Fruit fly (Drosophila melanogaster) whole organism, embryonic: ENCODE data around the gene HINT1.

Experiments used
- Antp ChIP-seq: fragments of 200-800 bp; sonication (Bioruptor generic); optimal IDR thresholded peaks from 3 replicates; lab custom pipeline; 2016; ENCODE audit warnings: missing biosample characterization, missing genetic modification characterization
- Bdp1 ChIP-seq: fragments of 200-800 bp; sonication (Bioruptor generic); optimal IDR thresholded peaks from 3 replicates; lab custom pipeline; 2016; ENCODE audit warnings: missing biosample characterization, missing genetic modification characterization
- CG11093 ChIP-seq: fragments of 200-800 bp; sonication (Bioruptor generic); IDR thresholded peaks from 3 replicates; pipeline ENCODE4 v1.3.6; 2022; ENCODE audit warnings: missing biosample characterization, missing genetic modification characterization
- CG11398 ChIP-seq: fragments of 200-800 bp; sonication (Bioruptor generic); optimal IDR thresholded peaks from 2 replicates; lab custom pipeline; 2016; ENCODE audit warnings: missing biosample characterization, missing genetic modification characterization
- CG1647 ChIP-seq: fragments of 200-800 bp; sonication (Bioruptor generic); optimal IDR thresholded peaks from 3 replicates; lab custom pipeline; 2016; ENCODE audit warnings: missing biosample characterization, missing genetic modification characterization
- CG17912 ChIP-seq: fragments of 200-800 bp; sonication (Bioruptor generic); optimal IDR thresholded peaks from 2 replicates; lab custom pipeline; 2018; ENCODE audit warnings: missing biosample characterization, mild to moderate bottlenecking, missing genetic modification characterization
- CG2116 ChIP-seq: fragments of 200-800 bp; sonication (Bioruptor generic); optimal IDR thresholded peaks from 3 replicates; lab custom pipeline; 2018; ENCODE audit warnings: missing biosample characterization, mild to moderate bottlenecking, missing genetic modification characterization
- CG2120 ChIP-seq: fragments of 200-800 bp; sonication (Bioruptor generic); optimal IDR thresholded peaks from 3 replicates; lab custom pipeline; 2016; ENCODE audit warnings: missing biosample characterization, missing genetic modification characterization
- CG30403 ChIP-seq: fragments of 200-800 bp; sonication (Bioruptor generic); optimal IDR thresholded peaks from 3 replicates; lab custom pipeline; 2016; ENCODE audit warnings: missing biosample characterization, missing genetic modification characterization
- CG31441 ChIP-seq: fragments of 200-800 bp; sonication (Bioruptor generic); IDR thresholded peaks from 2 replicates; pipeline ENCODE4 v1.3.6; 2022; ENCODE audit warnings: missing biosample characterization, missing genetic modification characterization
- CG3281 ChIP-seq: fragments of 200-800 bp; sonication (Bioruptor generic); optimal IDR thresholded peaks from 3 replicates; lab custom pipeline; 2017; ENCODE audit warnings: missing biosample characterization, mild to moderate bottlenecking, missing genetic modification characterization
- CG4328 ChIP-seq: fragments of 200-800 bp; sonication (Bioruptor generic); optimal IDR thresholded peaks from 3 replicates; lab custom pipeline; 2017; ENCODE audit warnings: missing biosample characterization, missing genetic modification reagents, missing genetic modification characterization
- CG6175 ChIP-seq: fragments of 200-800 bp; sonication (Bioruptor generic); IDR thresholded peaks from 3 replicates; pipeline ENCODE4 v1.3.6; 2022; ENCODE audit warnings: missing biosample characterization, missing genetic modification characterization
- Deaf1 ChIP-seq: fragments of 200-800 bp; optimal IDR thresholded peaks from 3 replicates; lab custom pipeline; 2019; ENCODE audit warnings: missing biosample characterization, mild to moderate bottlenecking, missing genetic modification characterization, moderate library complexity
- Dip2 ChIP-seq: fragments of 200-800 bp; sonication (Bioruptor generic); IDR thresholded peaks from 2 replicates; pipeline ENCODE4 v1.3.6; 2022; ENCODE audit warnings: missing biosample characterization, missing genetic modification characterization
- Doc2 ChIP-seq: fragments of 200-800 bp; sonication (Bioruptor generic); IDR thresholded peaks from 2 replicates; pipeline ENCODE4 v1.3.6; 2022; ENCODE audit warnings: missing biosample characterization, missing genetic modification characterization
- Hr39 ChIP-seq: fragments of >200 bp; optimal IDR thresholded peaks from 2 replicates; lab custom pipeline; 2017
- Hr78 ChIP-seq, 2 experiments: fragments of 200-800 bp in 1 of 2; fragments of >200 bp in 1 of 2; sonication (Bioruptor generic) in 1 of 2; optimal IDR thresholded peaks; 2 replicates each; lab custom pipeline; 2017 to 2019; ENCODE audit warnings: missing biosample characterization in 2 of 2, missing genetic modification characterization in 2 of 2, mild to moderate bottlenecking in 1 of 2, moderate library complexity in 1 of 2
- Lhr ChIP-seq: fragments of 200-800 bp; sonication (Bioruptor generic); optimal IDR thresholded peaks from 3 replicates; lab custom pipeline; 2017; ENCODE audit warnings: mild to moderate bottlenecking, missing biosample characterization, missing genetic modification reagents, missing genetic modification characterization
- MBD-R2 ChIP-seq: fragments of 200-800 bp; sonication (Bioruptor generic); IDR thresholded peaks from 2 replicates; pipeline ENCODE4 v1.3.6; 2022; ENCODE audit warnings: missing biosample characterization, missing genetic modification characterization
- Med ChIP-seq: fragments of 200-800 bp; sonication (Bioruptor generic); peaks from one replicate; lab custom pipeline; 2016; ENCODE audit warnings: missing biosample characterization, missing genetic modification characterization, mild to moderate bottlenecking, inconsistent platforms, moderate library complexity
- Nf-YA ChIP-seq: fragments of 200-800 bp; sonication (Bioruptor generic); IDR thresholded peaks from 2 replicates; pipeline ENCODE4 v1.3.6; 2022; ENCODE audit warnings: missing biosample characterization, missing genetic modification characterization
- PHDP ChIP-seq: fragments of 200-800 bp; sonication (Bioruptor generic); optimal IDR thresholded peaks from 3 replicates; lab custom pipeline; 2018; ENCODE audit warnings: missing biosample characterization, mild to moderate bottlenecking, missing genetic modification characterization, moderate library complexity
- Ravus ChIP-seq: fragments of 200-800 bp; sonication (Bioruptor generic); IDR thresholded peaks from 2 replicates; pipeline ENCODE4 v1.3.6; 2022; ENCODE audit warnings: missing biosample characterization, missing genetic modification characterization
- TFAM ChIP-seq: fragments of 200-800 bp; sonication (Bioruptor generic); optimal IDR thresholded peaks from 2 replicates; lab custom pipeline; 2017; ENCODE audit warnings: missing biosample characterization, missing genetic modification characterization, inconsistent platforms
- Tbp ChIP-seq: fragments of >200 bp; optimal IDR thresholded peaks from 2 replicates; lab custom pipeline; 2018; ENCODE audit warnings: missing biosample characterization, missing genetic modification characterization
- Vsx1 ChIP-seq: fragments of 200-800 bp; sonication (Bioruptor generic); optimal IDR thresholded peaks from 2 replicates; lab custom pipeline; 2017; ENCODE audit warnings: missing biosample characterization, mild to moderate bottlenecking, missing genetic modification characterization, missing genetic modification reagents
- bsh ChIP-seq, 2 experiments: fragments of 200-800 bp; sonication (Bioruptor generic); optimal IDR thresholded peaks; 2 replicates each; lab custom pipeline; 2017 to 2018; ENCODE audit warnings: mild to moderate bottlenecking in 2 of 2, missing biosample characterization in 2 of 2, missing genetic modification characterization in 2 of 2, moderate library complexity in 1 of 2
- cad ChIP-seq: fragments of >200 bp; optimal IDR thresholded peaks from 2 replicates; lab custom pipeline; 2017; ENCODE audit warnings: missing biosample characterization, missing genetic modification characterization
- croc ChIP-seq: fragments of 200-800 bp; sonication (Bioruptor generic); conservative IDR thresholded peaks from 3 replicates; pipeline ENCODE4 v1.3.6; 2022; ENCODE audit warnings: missing biosample characterization, missing genetic modification characterization
- danr ChIP-seq: fragments of 200-800 bp; sonication (Bioruptor generic); IDR thresholded peaks from 2 replicates; pipeline ENCODE4 v1.3.6; 2022; ENCODE audit warnings: missing biosample characterization, missing genetic modification characterization
- ewg ChIP-seq: fragments of 200-800 bp; sonication (Bioruptor generic); optimal IDR thresholded peaks from 3 replicates; lab custom pipeline; 2017; ENCODE audit warnings: mild to moderate bottlenecking, missing biosample characterization, missing genetic modification reagents, missing genetic modification characterization
- gro ChIP-seq: fragments of 200-800 bp; sonication (Bioruptor generic); optimal IDR thresholded peaks from 2 replicates; lab custom pipeline; 2016; ENCODE audit warnings: missing biosample characterization, missing genetic modification characterization
- gsb ChIP-seq: fragments of 200-800 bp; sonication (Bioruptor generic); IDR thresholded peaks from 2 replicates; pipeline ENCODE4 v1.3.6; 2022; ENCODE audit warnings: missing biosample characterization, missing genetic modification characterization
- hbn ChIP-seq: fragments of 200-800 bp; sonication (Bioruptor generic); IDR thresholded peaks from 2 replicates; pipeline ENCODE4 v1.3.6; 2022; ENCODE audit warnings: missing biosample characterization, missing genetic modification characterization; ENCODE audit not compliant: partially characterized antibody
- her ChIP-seq: fragments of 200-800 bp; sonication (Bioruptor generic); optimal IDR thresholded peaks from 2 replicates; lab custom pipeline; 2016; ENCODE audit warnings: missing biosample characterization, missing genetic modification characterization
- hkb ChIP-seq, 2 experiments: fragments of 200-800 bp in 1 of 2; fragments of >200 bp in 1 of 2; sonication (Bioruptor generic) in 1 of 2; IDR thresholded peaks in 1 of 2; optimal IDR thresholded peaks in 1 of 2; 2 replicates each; pipeline versions ENCODE4 v1.3.6 to Lab custom; 2017 to 2022; ENCODE audit warnings: missing biosample characterization in 1 of 2, missing genetic modification characterization in 1 of 2
- insv ChIP-seq, 2 experiments: fragments of 200-800 bp; sonication (Bioruptor generic); optimal IDR thresholded peaks; 3 replicates each; lab custom pipeline; 2016 to 2018; ENCODE audit warnings: missing biosample characterization in 2 of 2, missing genetic modification characterization in 2 of 2
- kay ChIP-seq: fragments of 200-800 bp; sonication (Bioruptor generic); optimal IDR thresholded peaks from 2 replicates; lab custom pipeline; 2016; ENCODE audit warnings: missing biosample characterization, missing genetic modification characterization
- lov ChIP-seq, 2 experiments: fragments of 200-800 bp in 1 of 2; fragments of >200 bp in 1 of 2; sonication (Bioruptor generic) in 1 of 2; IDR thresholded peaks in 1 of 2; optimal IDR thresholded peaks in 1 of 2; 2 replicates in 1 of 2; 3 replicates in 1 of 2; pipeline versions ENCODE4 v1.3.6 to Lab custom; 2017 to 2022; ENCODE audit warnings: missing biosample characterization in 1 of 2, missing genetic modification characterization in 1 of 2
- pum ChIP-seq: fragments of 200-800 bp; sonication (Bioruptor generic); optimal IDR thresholded peaks from 2 replicates; lab custom pipeline; 2016; ENCODE audit warnings: missing biosample characterization, missing genetic modification characterization
- pzg ChIP-seq: fragments of 200-800 bp; sonication (Bioruptor generic); optimal IDR thresholded peaks from 3 replicates; lab custom pipeline; 2018; ENCODE audit warnings: missing biosample characterization, mild to moderate bottlenecking, missing genetic modification characterization, moderate library complexity
- ranshi ChIP-seq: fragments of 200-800 bp; sonication (Bioruptor generic); IDR thresholded peaks from 2 replicates; pipeline ENCODE4 v1.3.6; 2022; ENCODE audit warnings: missing biosample characterization, missing genetic modification characterization
- run ChIP-seq: fragments of 200-800 bp; sonication (Bioruptor generic); optimal IDR thresholded peaks from 3 replicates; lab custom pipeline; 2018; ENCODE audit warnings: missing biosample characterization, mild to moderate bottlenecking, missing genetic modification characterization
- tap ChIP-seq: fragments of 200-800 bp; optimal IDR thresholded peaks from 3 replicates; lab custom pipeline; 2019; ENCODE audit warnings: missing biosample characterization, mild to moderate bottlenecking, missing genetic modification characterization, moderate library complexity
- tna ChIP-seq: fragments of 200-800 bp; sonication (Bioruptor generic); IDR thresholded peaks from 2 replicates; pipeline ENCODE4 v1.3.6; 2022; ENCODE audit warnings: missing biosample characterization, missing genetic modification characterization; ENCODE audit not compliant: partially characterized antibody
- twi ChIP-seq: fragments of 200-800 bp; optimal IDR thresholded peaks from 2 replicates; lab custom pipeline; 2019; ENCODE audit warnings: missing biosample characterization, mild to moderate bottlenecking, missing genetic modification characterization, moderate library complexity
- unc-4 ChIP-seq: fragments of 200-800 bp; sonication (Bioruptor generic); IDR thresholded peaks from 2 replicates; pipeline ENCODE4 v1.3.6; 2022; ENCODE audit warnings: missing biosample characterization, missing genetic modification characterization; ENCODE audit not compliant: partially characterized antibody
- zfh2 ChIP-seq: fragments of 200-800 bp; sonication (Bioruptor generic); optimal IDR thresholded peaks from 2 replicates; lab custom pipeline; 2016; ENCODE audit warnings: missing biosample characterization, missing genetic modification characterization

Gene HINT1

dm6 chr2L:2731370-2732138, 38.4 kb upstream of the HINT1 start (continued):
- TF ChIP-seq lov (optimal IDR thresholded peaks at IDR 0.05; lab: Kevin White, UChicago), result no peak
- TF ChIP-seq lov (GFP tag; IDR thresholded peaks at IDR 0.05; lab: Robert Waterston, UW), result no peak
- TF ChIP-seq Antp (GFP tag; lab: Kevin White, UChicago), result peak; percentile 26
- TF ChIP-seq hkb (optimal IDR thresholded peaks at IDR 0.05; lab: Kevin White, UChicago), result no peak
- 0 out of 2 replicates have a peak, but pooled peaks have one; percentile 23 for TF ChIP-seq hkb (GFP tag; IDR thresholded peaks at IDR 0.05; lab: Robert Waterston, UW)
- TF ChIP-seq bsh (GFP tag; optimal IDR thresholded peaks at IDR 0.05; lab: Kevin White, UChicago), result peak in 1 of 2 experiments; percentile 15
- TF ChIP-seq Deaf1, result peak; percentile 57
- no peak for TF ChIP-seq pzg (GFP tag; lab: Kevin White, UChicago)
- TF ChIP-seq CG2120 (GFP tag; lab: Kevin White, UChicago), result peak; percentile 22
- no peak for TF ChIP-seq ranshi (GFP tag; lab: Robert Waterston, UW)
- TF ChIP-seq Lhr (GFP tag; lab: Kevin White, UChicago), result no peak
- TF ChIP-seq CG2116, result no peak
- TF ChIP-seq CG3281 (GFP tag; lab: Kevin White, UChicago), result no peak
- TF ChIP-seq gsb (GFP tag; lab: Robert Waterston, UW), result no peak
- TF ChIP-seq CG17912, result no peak
- TF ChIP-seq Med (GFP tag; lab: Kevin White, UChicago), result peak; percentile 80
- TF ChIP-seq Ravus (GFP tag; lab: Robert Waterston, UW), result no peak
- no peak for TF ChIP-seq MBD-R2 (GFP tag; lab: Robert Waterston, UW)
- no peak for TF ChIP-seq insv (GFP tag; optimal IDR thresholded peaks at IDR 0.05; lab: Kevin White, UChicago)
- no peak for TF ChIP-seq Bdp1 (GFP tag; lab: Kevin White, UChicago)
- no peak for TF ChIP-seq CG6175 (GFP tag; lab: Robert Waterston, UW)
- TF ChIP-seq unc-4 (GFP tag; lab: Robert Waterston, UW), result no peak
- TF ChIP-seq CG11093, result 0 out of 3 replicates have a peak, but pooled peaks have one; percentile 22
- no peak for TF ChIP-seq twi (tag; lab: Kevin White, UChicago)
- no peak for TF ChIP-seq tna
- TF ChIP-seq kay (GFP tag; lab: Kevin White, UChicago), result peak; percentile 50
- no peak for TF ChIP-seq hbn (GFP tag; lab: Robert Waterston, UW)
- no peak for TF ChIP-seq CG11398 (GFP tag; lab: Kevin White, UChicago)
- no peak for TF ChIP-seq ewg (GFP tag; lab: Kevin White, UChicago)
- no peak for TF ChIP-seq run (tag; lab: Kevin White, UChicago)
- no peak for TF ChIP-seq CG4328
- no peak for TF ChIP-seq PHDP (tag; lab: Kevin White, UChicago)
- TF ChIP-seq TFAM (GFP tag; lab: Kevin White, UChicago), result no peak
- no peak for TF ChIP-seq Hr39 (lab: Kevin White, UChicago)
- peak; percentile 6 for TF ChIP-seq tap
- TF ChIP-seq Doc2, result no peak
- TF ChIP-seq Dip2 (GFP tag; lab: Robert Waterston, UW), result no peak
- no peak for TF ChIP-seq CG1647
- no peak for TF ChIP-seq Nf-YA
- TF ChIP-seq Hr78 (GFP tag; optimal IDR thresholded peaks at IDR 0.05; lab: Kevin White, UChicago), result peak in 1 of 2 experiments; percentile 91
- peak; percentile 71 for TF ChIP-seq pum (GFP tag; lab: Kevin White, UChicago)
- no peak for TF ChIP-seq Tbp (GFP tag; lab: Kevin White, UChicago)
- TF ChIP-seq cad, result no peak
- peak; percentile 42 for TF ChIP-seq CG31441 (GFP tag; lab: Robert Waterston, UW)
- no peak for TF ChIP-seq croc (GFP tag; lab: Robert Waterston, UW)
- TF ChIP-seq Vsx1, result no peak
- no peak; the same call in 1 of the 2 replicates for TF ChIP-seq danr
- no peak for TF ChIP-seq her (GFP tag; lab: Kevin White, UChicago)
- TF ChIP-seq CG30403, result peak; percentile 17
- no peak for TF ChIP-seq gro
- TF ChIP-seq zfh2, result no peak
